Fruit fly (Drosophila melanogaster) ovary, adult (tissue): ENCODE data around the gene CG6000.

Source experiments
- CG17801 ChIP-seq: fragments of 200-800 bp; optimal IDR thresholded peaks from 2 replicates; lab custom pipeline; 2019; ENCODE audit warnings: missing biosample characterization, mild to moderate bottlenecking, missing genetic modification characterization, moderate library complexity; ENCODE audit not compliant: partially characterized antibody

CG6000 gene

DNA sequence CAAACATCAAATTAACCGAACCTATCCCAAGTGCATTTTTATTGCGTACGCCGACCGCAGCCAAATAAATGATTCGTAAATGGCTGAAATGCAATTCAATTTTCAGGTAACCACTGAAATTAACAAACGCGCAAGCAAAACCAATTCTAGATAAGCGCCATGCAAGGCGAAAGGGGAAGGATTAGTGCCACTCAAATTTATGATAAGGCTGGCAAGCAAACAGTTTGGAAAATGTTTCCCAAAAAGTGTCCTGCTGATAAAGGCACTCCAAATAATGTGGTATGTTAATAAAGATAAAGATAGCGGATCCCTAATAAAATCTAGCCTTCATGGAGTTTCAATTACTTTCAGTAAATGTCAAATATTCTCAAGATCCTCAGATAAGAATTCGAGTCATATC lies 27.0 kb upstream of the CG6000 start:
- TF ChIP-seq CG17801 (GFP tag; lab: Kevin White, UChicago) = no peak

DNA sequence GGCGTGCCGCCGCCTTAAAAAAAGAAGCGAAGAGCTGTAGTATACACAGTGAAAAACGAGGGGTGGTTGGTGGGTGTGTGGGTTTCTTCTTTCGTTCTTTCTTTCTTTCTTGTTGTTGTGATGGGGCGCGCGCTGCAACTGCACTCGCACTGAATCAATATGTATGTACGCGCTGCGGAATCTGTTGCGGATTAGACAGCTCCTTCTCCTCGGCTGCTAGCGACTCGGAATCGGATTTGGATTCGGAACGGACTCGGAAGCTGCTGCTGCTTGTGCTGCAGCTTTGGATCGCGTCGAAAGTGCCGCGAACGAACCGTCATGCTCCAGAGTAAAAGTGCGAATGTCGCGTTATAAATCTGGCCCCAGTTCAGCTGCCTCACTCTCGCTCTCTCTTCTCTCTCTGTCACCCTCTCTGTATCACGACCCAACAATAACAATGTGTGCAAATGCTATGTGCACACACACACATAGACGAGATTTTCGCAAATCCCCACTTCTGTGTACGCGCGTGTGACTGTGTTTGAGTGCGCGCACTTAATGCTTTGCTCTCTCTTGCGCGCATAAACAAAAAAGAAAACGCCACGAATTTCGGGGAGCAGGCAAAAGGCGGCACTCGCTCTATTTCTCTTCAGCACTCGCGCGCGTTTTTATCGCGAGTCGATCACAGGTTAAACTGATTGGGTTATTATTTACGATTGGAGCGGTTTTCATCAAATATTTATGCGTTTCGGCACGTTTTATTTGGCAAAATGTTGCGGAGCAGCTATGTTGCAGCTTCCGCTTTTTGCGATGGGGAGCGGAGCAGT lies 23.0 kb upstream of the CG6000 start:
- TF ChIP-seq CG17801 (GFP tag; lab: Kevin White, UChicago) = peak; percentile 31

DNA sequence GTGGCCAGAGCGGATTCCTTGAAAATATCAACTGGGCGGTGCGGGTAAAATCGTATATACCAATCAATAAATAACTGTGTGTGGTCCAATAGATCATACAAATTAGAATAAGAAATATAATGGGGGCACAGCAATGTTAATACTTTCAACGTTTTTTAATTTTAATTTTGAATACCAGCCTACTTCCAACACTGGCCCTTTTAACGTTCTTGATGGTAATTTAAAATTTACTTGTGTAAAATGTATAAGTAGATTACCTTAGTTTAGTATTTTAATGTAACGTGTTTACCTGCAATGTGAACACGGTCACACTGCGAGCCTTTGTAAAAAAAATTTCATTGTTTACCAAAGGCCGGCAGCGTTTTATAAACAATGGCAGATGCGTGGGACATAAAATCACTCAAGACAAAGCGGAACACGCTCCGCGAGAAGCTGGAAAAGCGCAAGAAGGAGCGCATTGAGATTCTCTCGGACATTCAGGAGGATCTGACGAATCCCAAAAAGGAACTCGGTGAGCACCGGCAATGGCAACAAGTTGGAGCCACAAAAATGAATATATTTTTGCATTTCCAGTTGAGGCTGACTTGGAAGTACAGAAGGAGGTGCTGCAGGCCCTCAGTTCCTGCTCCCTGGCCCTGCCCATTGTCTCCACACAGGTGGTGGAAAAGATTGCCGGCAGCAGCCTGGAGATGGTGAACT lies 22.2 kb upstream of the CG6000 start, which contains the start of the genes KrT95D and Mettl3:
Gene KrT95D, minus strand, starts transcription at position 3 of the 699 bp plus-strand sequence.
Gene Mettl3, plus strand, starts transcription at position 333 of the 699 bp plus-strand sequence.
- TF ChIP-seq CG17801 (GFP tag; lab: Kevin White, UChicago) = no peak

DNA sequence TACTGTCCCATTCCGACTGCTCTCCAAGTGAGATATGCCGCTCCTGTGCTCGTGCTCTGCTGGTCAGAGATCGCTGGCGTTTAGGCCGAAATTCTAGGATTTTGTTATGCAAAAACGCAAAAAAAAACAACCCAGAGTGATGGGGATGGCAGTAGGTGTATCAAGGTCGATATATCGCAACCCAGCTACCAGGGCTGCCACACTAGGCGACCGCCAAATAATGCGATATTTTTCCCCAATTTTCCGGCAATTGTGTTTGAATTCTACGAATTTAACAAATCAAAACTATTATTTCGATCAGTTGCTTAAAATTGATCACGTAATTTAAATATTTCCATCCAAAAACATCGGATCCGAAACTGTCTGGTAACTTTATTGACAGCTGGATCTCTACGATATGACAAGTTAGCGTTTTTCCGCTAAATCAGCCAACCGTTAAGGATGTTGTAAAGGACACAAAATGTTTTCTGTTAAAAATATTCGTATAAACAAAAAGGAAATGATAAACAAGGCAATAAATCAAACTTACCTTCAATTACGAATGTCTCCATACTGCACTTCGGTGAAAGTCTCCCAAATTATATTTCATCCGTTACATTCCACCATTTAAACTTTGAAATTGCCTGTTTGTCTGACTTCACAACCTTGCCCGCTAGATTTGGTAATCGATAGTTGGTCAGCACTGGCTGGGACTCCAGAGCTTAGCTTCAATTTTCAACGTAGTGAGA lies 16.5 kb upstream of the CG6000 start, which contains the start of gene spas:
Gene spas, plus strand, starts transcription at position 678 of the 728 bp plus-strand sequence.
- TF ChIP-seq CG17801 (GFP tag; lab: Kevin White, UChicago) = no peak

DNA sequence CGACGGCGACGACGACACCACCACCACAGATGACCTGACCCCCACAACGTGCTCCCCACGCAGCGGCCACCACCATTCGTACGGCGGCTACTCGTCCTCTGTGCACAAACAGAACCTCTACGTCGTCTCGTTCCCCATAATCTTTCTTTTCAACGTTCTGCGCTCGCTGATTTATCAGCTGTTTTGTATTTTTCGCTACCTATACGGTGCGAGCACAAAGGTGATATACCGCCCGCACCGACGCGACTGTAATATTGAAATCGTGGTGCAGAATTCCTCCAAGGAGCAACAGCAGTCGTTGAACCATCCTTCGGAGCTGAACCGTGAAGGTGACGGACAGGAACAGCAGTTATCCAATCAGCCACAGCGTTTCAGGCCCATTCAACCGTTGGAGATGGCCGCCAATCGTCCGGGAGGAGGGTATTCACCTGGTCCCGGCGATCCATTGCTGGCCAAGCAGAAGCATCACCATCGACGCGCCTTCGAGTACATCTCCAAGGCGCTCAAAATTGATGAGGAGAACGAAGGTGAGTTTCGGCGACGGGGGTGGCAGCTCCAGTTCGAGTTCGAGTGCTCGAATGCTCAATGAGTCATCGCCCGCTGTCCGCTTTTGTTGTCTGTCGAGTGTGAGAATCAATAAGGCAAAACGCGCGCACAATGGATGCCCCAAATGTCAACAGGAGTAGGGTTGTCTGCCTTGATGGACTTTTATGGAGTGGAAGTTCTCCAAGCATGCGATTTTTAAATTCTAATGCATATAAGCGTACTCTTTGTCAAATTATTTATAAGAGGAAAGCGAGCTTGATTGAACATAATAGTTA lies 15.2 kb upstream of the CG6000 start, which contains the start of gene Miro:
Gene Miro, minus strand, starts transcription at position 112 of the 821 bp plus-strand sequence.
- peak; percentile 16 for TF ChIP-seq CG17801 (GFP tag; lab: Kevin White, UChicago)

DNA sequence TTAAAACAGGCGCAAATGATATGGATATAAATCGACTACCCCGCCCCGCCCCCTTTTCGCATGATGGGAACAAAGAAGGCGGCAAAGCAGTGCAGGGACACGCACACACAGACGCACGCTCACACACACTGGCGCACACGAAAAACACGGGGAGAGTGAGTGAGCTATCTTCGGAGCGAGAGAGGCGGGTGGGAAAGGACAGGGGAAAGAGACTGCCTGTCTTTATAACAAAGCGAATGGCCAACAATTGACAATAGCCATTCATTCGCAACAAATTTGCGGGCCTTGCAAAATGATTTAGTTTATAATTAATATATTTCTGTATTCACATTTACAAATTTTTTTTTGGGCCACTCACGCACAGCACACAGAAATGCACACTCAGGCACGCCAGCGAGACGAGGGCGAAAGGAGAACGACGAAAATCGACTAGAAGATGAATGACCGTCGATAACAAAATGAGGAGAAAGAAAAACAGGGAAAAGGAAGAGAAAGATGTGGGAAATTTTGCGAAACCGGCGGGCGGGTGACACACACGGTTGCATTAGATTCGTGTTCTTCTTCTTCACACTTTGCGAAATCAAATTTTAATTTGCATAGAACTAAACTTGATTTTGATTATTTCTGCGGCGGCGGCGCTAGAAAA lies 7.5 kb upstream of the CG6000 start:
- TF ChIP-seq CG17801 (GFP tag; lab: Kevin White, UChicago) = no peak

DNA sequence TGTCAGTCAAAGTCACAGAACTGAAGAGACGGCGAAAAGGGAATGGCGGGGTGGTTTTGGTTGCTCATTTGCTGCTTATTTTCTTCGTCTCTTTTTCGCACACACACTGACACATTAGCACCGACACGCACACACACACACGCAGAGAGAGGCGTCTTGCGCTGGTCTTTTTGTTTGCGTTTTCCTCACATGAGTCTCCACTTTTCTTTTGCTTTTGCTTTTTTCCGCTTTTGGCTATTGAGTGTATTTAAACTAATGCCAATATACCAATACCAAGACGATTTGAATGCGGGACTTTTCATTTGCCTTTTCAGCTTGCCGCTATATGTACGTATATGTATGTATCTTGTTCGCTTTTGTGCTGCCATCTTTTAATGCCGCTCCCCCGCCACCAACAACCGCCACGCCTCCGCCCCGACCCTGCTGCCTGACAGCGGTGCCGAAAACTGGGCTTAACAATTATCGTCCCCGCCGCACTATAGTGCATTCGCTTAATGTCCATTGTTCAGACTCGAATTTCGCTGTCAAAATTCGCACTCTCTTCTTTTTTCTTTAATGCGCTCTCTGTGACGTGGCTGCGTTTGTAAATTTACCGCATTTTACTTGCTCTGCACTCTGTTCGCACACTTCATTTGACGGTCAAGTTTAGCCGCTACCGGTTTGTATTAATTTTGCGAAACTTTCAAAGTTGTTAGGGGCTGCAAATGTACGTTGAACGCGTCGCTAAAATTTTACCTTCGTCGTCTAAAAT lies 6.8 kb upstream of the CG6000 start, which contains the start of gene CG5986:
Gene CG5986, plus strand, starts transcription at position 565 of the 751 bp plus-strand sequence.
- TF ChIP-seq CG17801 (GFP tag; lab: Kevin White, UChicago) = peak; percentile 52

DNA sequence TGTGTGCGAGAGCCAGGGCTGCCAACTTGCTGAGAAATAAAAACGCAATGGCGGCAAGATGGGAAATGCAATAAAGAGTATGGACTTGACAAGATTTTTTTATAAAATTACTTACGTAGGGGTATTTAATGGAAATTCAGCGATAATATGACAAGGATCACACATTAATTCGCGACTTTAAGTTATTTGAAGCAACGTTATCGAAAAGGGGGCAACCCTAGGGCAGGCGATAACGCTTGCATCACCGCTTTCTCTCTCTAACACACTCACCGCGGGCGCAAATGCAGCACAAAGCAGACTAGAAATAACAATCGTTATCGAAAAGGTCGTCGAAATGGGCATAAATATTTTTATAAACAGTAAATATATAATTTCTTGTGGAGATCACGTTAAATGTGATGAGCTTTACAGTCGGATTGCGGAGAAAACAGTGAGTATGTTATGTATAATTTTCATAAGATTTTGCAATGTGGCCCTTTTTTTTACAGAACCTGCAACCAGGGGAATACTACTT lies 6.1 kb upstream of the CG6000 start, which contains the start of gene Rox8:
Gene Rox8, minus strand, starts transcription at position 268 of the 514 bp plus-strand sequence.
- peak; percentile 53 for TF ChIP-seq CG17801 (GFP tag; lab: Kevin White, UChicago)

DNA sequence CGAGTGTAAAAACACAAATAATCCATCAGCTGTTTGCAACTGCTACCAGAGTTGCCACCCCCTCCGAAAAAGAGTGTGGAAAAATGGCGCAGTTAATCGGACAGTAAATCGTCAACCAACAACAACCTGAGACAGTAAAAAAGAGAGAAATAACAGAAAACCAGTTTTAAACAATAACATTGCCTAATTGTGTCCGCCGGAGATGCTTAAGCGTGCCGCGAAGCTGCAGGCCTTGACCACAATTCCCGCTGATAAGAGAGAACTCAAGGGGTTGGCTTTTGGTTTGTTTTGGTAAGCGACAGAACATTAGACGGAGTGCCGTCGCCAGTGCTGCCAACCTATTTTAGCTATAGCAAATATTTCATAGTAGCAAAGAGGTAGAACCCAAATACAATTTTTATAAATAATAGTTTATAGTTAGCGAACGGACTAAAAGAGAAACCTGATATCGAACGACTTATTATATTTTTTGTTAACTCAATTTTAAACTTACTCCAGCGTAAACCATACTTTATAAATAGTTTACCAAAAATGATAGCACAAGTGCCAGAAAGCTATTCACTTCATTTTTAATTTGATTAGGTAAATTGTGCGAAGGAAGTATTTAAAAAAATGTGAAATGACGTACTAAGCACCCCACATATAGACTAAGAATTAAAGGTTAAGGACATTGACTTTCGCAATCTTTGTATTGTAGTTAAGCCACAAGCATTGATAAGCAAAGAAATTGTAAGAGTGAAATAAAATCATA lies 3.3 kb upstream of the CG6000 start, which contains the start of the genes Atg6 and Pisd:
Gene Atg6, minus strand, starts transcription at position 93 of the 751 bp plus-strand sequence.
Gene Pisd, plus strand, starts transcription at position 94 of the 751 bp plus-strand sequence.
- peak; percentile 63 for TF ChIP-seq CG17801 (GFP tag; lab: Kevin White, UChicago)

DNA sequence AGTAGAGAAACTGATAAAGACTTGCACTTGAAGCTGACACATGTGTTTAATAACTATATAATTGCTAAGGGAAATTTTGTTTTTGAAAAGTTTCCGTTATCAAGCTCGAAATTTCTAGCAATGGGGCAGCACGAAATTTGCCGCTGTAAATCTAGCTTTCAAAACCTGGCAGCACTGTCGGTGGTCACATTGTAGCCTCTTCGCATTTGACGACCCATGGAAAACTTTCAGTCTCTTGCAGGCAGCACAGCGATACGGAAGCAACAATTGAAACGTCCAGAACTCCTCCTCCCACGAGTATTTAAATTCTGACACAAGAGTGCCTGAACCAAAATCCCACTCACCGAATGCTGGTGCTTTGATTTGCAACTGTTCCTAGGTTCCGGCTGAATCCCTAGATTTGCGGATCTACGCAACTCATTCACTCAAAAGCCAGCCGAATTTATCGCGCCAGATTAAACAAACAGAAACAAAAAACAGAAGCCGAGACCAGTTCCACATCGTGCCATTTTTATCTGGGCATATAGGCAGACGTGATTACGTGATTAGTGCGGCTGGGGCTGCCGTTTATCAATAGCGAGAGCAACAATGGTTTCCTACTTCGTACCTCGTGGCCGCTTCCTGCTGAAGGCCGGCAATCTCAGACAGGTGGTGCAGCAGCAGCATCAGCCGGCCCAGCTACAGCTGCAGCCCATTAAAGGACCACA lies 2.6 kb upstream of the CG6000 start:
- peak; percentile 63 for TF ChIP-seq CG17801 (GFP tag; lab: Kevin White, UChicago)

DNA sequence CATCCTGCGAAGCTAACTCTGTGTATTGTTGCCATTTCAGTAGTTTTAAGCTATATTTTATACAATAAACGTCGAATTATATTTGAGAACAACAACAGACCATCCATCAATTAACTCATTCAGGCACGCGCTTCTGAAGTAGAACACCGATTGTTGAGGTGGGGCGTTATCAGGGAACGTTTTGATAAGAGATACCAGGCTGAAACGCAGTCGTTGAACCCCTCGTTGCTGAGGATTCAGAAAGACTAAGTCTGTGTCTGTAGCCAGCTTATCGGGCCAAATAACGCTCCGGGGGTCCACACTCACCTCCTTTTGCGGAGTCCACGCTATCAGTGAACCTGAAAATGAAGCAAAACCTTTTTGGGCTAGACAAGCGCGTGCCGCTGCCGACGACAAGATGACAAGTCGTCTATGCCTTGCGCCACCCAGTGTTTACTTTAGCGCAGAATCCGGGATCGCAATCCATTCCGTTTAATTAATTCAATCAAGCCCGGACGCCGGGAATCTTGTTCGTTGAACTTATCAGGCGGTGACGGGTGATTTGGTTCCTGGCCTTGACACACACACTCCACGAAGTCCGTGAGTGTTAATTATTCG lies 587 bp upstream of the CG6000 start:
- TF ChIP-seq CG17801 (GFP tag; lab: Kevin White, UChicago) = no peak
